Worm (Caenorhabditis elegans) whole organism, young adult: ENCODE data around the gene grl-7.

Experiments
- F39B2.1 ChIP-seq: fragments of 200-800 bp; sonication (Bioruptor generic); IDR thresholded peaks from 2 replicates; pipeline ENCODE4 v1.3.6; 2022; ENCODE audit warnings: missing genetic modification reagents, missing genetic modification characterization, missing compliant biosample characterization
- F49E8.2 ChIP-seq: sonication (generic microtip); optimal IDR thresholded peaks from 3 replicates; lab custom pipeline; 2017; ENCODE audit warnings: missing genetic modification characterization, mild to moderate bottlenecking, missing compliant biosample characterization, antibody characterized with exemption, moderate library complexity; ENCODE audit not compliant: insufficient read depth
- K12H6.12 ChIP-seq: fragments of 200-800 bp; sonication (Bioruptor generic); optimal IDR thresholded peaks from 2 replicates; lab custom pipeline; 2018; ENCODE audit warnings: mild to moderate bottlenecking, missing genetic modification characterization, missing compliant biosample characterization
- Y53F4B.3 ChIP-seq: fragments of 200-800 bp; sonication (Bioruptor generic); IDR thresholded peaks from 2 replicates; pipeline ENCODE4 v1.3.6; 2022; ENCODE audit warnings: missing genetic modification reagents, missing genetic modification characterization, missing compliant biosample characterization
- Y56A3A.18 ChIP-seq: fragments of 200-800 bp; sonication (Bioruptor generic); IDR thresholded peaks from 2 replicates; pipeline ENCODE4 v1.3.6; 2022; ENCODE audit warnings: missing genetic modification reagents, missing genetic modification characterization, missing compliant biosample characterization
- ama-1 ChIP-seq, 3 experiments: fragments of 150-350 bp in 1 of 3; sonication (generic microtip) in 2 of 3; optimal IDR thresholded peaks; 2 replicates each; lab custom pipeline; 2014 to 2018; ENCODE audit warnings: missing biosample characterization in 2 of 3, missing genetic modification characterization in 2 of 3, missing genetic modification reagents in 2 of 3
- efl-1 ChIP-seq: fragments of 150-350 bp; optimal IDR thresholded peaks from 2 replicates; lab custom pipeline; 2014; ENCODE audit warnings: missing biosample characterization, missing genetic modification reagents, missing genetic modification characterization
- nhr-179 ChIP-seq: sonication (generic microtip); optimal IDR thresholded peaks from 2 replicates; lab custom pipeline; 2016; ENCODE audit warnings: mild to moderate bottlenecking, missing genetic modification characterization, missing compliant biosample characterization
- sptf-2 ChIP-seq: fragments of 200-800 bp; sonication (Bioruptor generic); optimal IDR thresholded peaks from 2 replicates; lab custom pipeline; 2018; ENCODE audit warnings: mild to moderate bottlenecking, missing genetic modification characterization, missing compliant biosample characterization
- zim-3 ChIP-seq: sonication (generic microtip); optimal IDR thresholded peaks from 2 replicates; lab custom pipeline; 2017; ENCODE audit warnings: mild to moderate bottlenecking, missing genetic modification characterization, moderate library complexity, missing compliant biosample characterization

- TF ChIP-seq sptf-2 (GFP tag; lab: Kevin White, UChicago) (no peak), Y56A3A.18 (GFP tag; lab: Robert Waterston, UW) (no peak), F39B2.1 (GFP tag; lab: Robert Waterston, UW) (no peak), ama-1 (optimal IDR thresholded peaks at IDR 0.05; lab: Kevin White, UChicago) (no peak), ama-1 (GFP tag; optimal IDR thresholded peaks at IDR 0.05; lab: Kevin White, UChicago) (no peak), Y53F4B.3 (GFP tag; lab: Robert Waterston, UW) (no peak), nhr-179 (tag; lab: Kevin White, UChicago) (no peak), F49E8.2 (tag; lab: Kevin White, UChicago) (no peak), efl-1 (GFP tag; lab: Kevin White, UChicago) (no peak), K12H6.12 (no peak), zim-3 (tag; lab: Kevin White, UChicago) (no peak)
Measured at ce11 chrV:11389776-11390175, 43.0 kb upstream of the grl-7 start, which contains the start of gene col-155.
